Worm (Caenorhabditis elegans) whole organism, young adult: ENCODE data around the gene crld-1.

Experiments used
- C17E4.6 ChIP-seq: fragments of 200-800 bp; sonication (Bioruptor generic); IDR thresholded peaks from 2 replicates; pipeline ENCODE4 v1.3.6; 2022; ENCODE audit warnings: missing genetic modification reagents, missing genetic modification characterization, missing compliant biosample characterization
- aptf-2 ChIP-seq: fragments of 200-800 bp; sonication (Bioruptor generic); conservative IDR thresholded peaks from 2 replicates; pipeline ENCODE4 v1.3.6; 2022; ENCODE audit warnings: missing genetic modification reagents, missing genetic modification characterization, missing compliant biosample characterization
- attf-3 ChIP-seq: fragments of 200-800 bp; sonication (Bioruptor generic); conservative IDR thresholded peaks from 2 replicates; pipeline ENCODE4 v1.3.6; 2022; ENCODE audit warnings: missing genetic modification reagents, missing genetic modification characterization, missing compliant biosample characterization
- die-1 ChIP-seq: sonication (generic microtip); optimal IDR thresholded peaks from 2 replicates; lab custom pipeline; 2016; ENCODE audit warnings: missing genotype, mild to moderate bottlenecking, missing genetic modification characterization, missing compliant biosample characterization
- lin-40 ChIP-seq: sonication (generic microtip); optimal IDR thresholded peaks from 2 replicates; lab custom pipeline; 2016; ENCODE audit warnings: missing genetic modification characterization, mild to moderate bottlenecking, missing compliant biosample characterization, missing genotype, missing genetic modification reagents
- xnd-1 ChIP-seq: sonication (generic microtip); optimal IDR thresholded peaks from 2 replicates; lab custom pipeline; 2016; ENCODE audit warnings: missing genotype, missing genetic modification reagents, missing genetic modification characterization, missing compliant biosample characterization

ce11 chrIV:13167534-13167933 lies 13.3 kb upstream of the crld-1 start:
- no peak for TF ChIP-seq aptf-2 (GFP tag; lab: Robert Waterston, UW)
- TF ChIP-seq xnd-1 (tag; lab: Kevin White, UChicago), result no peak
- no peak for TF ChIP-seq die-1 (tag; lab: Kevin White, UChicago)
- TF ChIP-seq lin-40 (tag; lab: Kevin White, UChicago), result no peak
- no peak for TF ChIP-seq C17E4.6 (GFP tag; lab: Robert Waterston, UW)
- no peak for TF ChIP-seq attf-3 (GFP tag; lab: Robert Waterston, UW)
